Worm (Caenorhabditis elegans) whole organism, L4/young adult: ENCODE data around the gene mrpl-10.

Experiments
- W03F9.2 ChIP-seq: fragments of 150-350 bp; optimal IDR thresholded peaks from 2 replicates; lab custom pipeline; 2014; ENCODE audit warnings: missing biosample characterization, missing genetic modification characterization
- dao-5 ChIP-seq: sonication (generic microtip); optimal IDR thresholded peaks from 2 replicates; lab custom pipeline; 2016; ENCODE audit warnings: missing genotype, missing genetic modification characterization, moderate library complexity, missing compliant biosample characterization
- him-1 ChIP-seq: sonication (generic microtip); optimal IDR thresholded peaks from 2 replicates; lab custom pipeline; 2016; ENCODE audit warnings: missing genotype, missing genetic modification reagents, missing genetic modification characterization, missing compliant biosample characterization

DNA sequence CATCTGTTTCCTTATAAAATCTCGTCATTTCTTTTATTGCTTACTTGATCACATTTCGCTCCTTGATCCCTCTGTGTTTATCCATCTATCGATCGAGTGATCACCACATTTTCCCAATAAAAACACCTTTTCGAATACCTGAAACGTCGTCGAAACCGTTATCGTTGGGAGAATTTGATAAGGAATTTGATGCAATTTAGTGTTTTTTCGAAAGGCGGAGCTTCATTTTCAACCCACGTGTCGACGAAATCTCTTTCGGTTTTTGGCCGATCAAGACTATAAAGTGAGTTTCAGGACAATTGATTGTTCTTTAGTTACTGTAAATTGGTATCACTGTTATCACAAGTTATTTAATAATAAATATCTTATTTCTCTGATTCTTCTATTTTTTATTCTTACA is 13.7 kb downstream of the mrpl-10 start, which contains the start of gene srdh-1:
- TF ChIP-seq him-1 (no peak), dao-5 (tag; lab: Kevin White, UChicago) (no peak), W03F9.2 (tag; lab: Kevin White, UChicago) (no peak)
